Fruit fly (Drosophila melanogaster) whole organism, embryonic: ENCODE measurements around the gene Plod.

ENCODE experiments used
- ATbp ChIP-seq: fragments of 200-800 bp; sonication (Bioruptor generic); optimal IDR thresholded peaks from 2 replicates; lab custom pipeline; 2017; ENCODE audit warnings: missing biosample characterization, mild to moderate bottlenecking, missing genetic modification characterization, missing genetic modification reagents
- Atf-2 ChIP-seq: fragments of 200-800 bp; sonication (Bioruptor generic); optimal IDR thresholded peaks from 2 replicates; lab custom pipeline; 2016; ENCODE audit warnings: missing biosample characterization, missing genetic modification characterization
- BtbVII ChIP-seq: fragments of 200-800 bp; sonication (Bioruptor generic); optimal IDR thresholded peaks from 3 replicates; lab custom pipeline; 2017; ENCODE audit warnings: missing biosample characterization, mild to moderate bottlenecking, missing genetic modification characterization
- CG10274 ChIP-seq: fragments of 200-800 bp; sonication (Bioruptor generic); optimal IDR thresholded peaks from 3 replicates; lab custom pipeline; 2017; ENCODE audit warnings: missing biosample characterization, mild to moderate bottlenecking, missing genetic modification characterization
- CG10366 ChIP-seq: fragments of 200-800 bp; sonication (Bioruptor generic); IDR thresholded peaks from 2 replicates; pipeline ENCODE4 v1.3.6; 2022; ENCODE audit warnings: missing biosample characterization, missing genetic modification characterization
- CG11247 ChIP-seq: fragments of 200-800 bp; sonication (Bioruptor generic); IDR thresholded peaks from 2 replicates; pipeline ENCODE4 v1.3.6; 2022; ENCODE audit warnings: missing biosample characterization, missing genetic modification characterization
- CG13894 ChIP-seq: fragments of 200-800 bp; sonication (Bioruptor generic); optimal IDR thresholded peaks from 3 replicates; lab custom pipeline; 2018; ENCODE audit warnings: missing biosample characterization, mild to moderate bottlenecking, missing genetic modification characterization, moderate library complexity
- CG14014 ChIP-seq: fragments of 200-800 bp; sonication (Bioruptor generic); IDR thresholded peaks from 2 replicates; pipeline ENCODE4 v1.3.6; 2022; ENCODE audit warnings: missing biosample characterization, missing genetic modification characterization
- CG14050 ChIP-seq: fragments of 200-800 bp; sonication (Bioruptor generic); IDR thresholded peaks from 3 replicates; pipeline ENCODE4 v1.3.6; 2022; ENCODE audit warnings: missing biosample characterization, missing genetic modification characterization
- CG15011 ChIP-seq: fragments of 200-800 bp; sonication (Bioruptor generic); optimal IDR thresholded peaks from 3 replicates; lab custom pipeline; 2018; ENCODE audit warnings: missing biosample characterization, mild to moderate bottlenecking, missing genetic modification characterization
- CG1602 ChIP-seq: fragments of 200-800 bp; sonication (Bioruptor generic); optimal IDR thresholded peaks from 3 replicates; lab custom pipeline; 2016; ENCODE audit warnings: missing biosample characterization, missing genetic modification characterization
- CG16813 ChIP-seq: fragments of 200-800 bp; sonication (Bioruptor generic); IDR thresholded peaks from 3 replicates; pipeline ENCODE4 v1.3.6; 2022; ENCODE audit warnings: missing biosample characterization, missing genetic modification characterization; ENCODE audit not compliant: partially characterized antibody
- CG2120 ChIP-seq: fragments of 200-800 bp; sonication (Bioruptor generic); optimal IDR thresholded peaks from 3 replicates; lab custom pipeline; 2016; ENCODE audit warnings: missing biosample characterization, missing genetic modification characterization
- CG2712 ChIP-seq: fragments of 200-800 bp; optimal IDR thresholded peaks from 3 replicates; lab custom pipeline; 2019; ENCODE audit warnings: missing biosample characterization, mild to moderate bottlenecking, missing genetic modification characterization, moderate library complexity
- CG4730 ChIP-seq: fragments of 200-800 bp; sonication (Bioruptor generic); IDR thresholded peaks from 2 replicates; pipeline ENCODE4 v1.3.6; 2022; ENCODE audit warnings: missing biosample characterization, missing genetic modification characterization
- CG4820 ChIP-seq: fragments of 200-800 bp; sonication (Bioruptor generic); optimal IDR thresholded peaks from 3 replicates; lab custom pipeline; 2016; ENCODE audit warnings: missing biosample characterization, missing genetic modification characterization
- CG6175 ChIP-seq: fragments of 200-800 bp; sonication (Bioruptor generic); IDR thresholded peaks from 3 replicates; pipeline ENCODE4 v1.3.6; 2022; ENCODE audit warnings: missing biosample characterization, missing genetic modification characterization
- Chrac-16 ChIP-seq: fragments of 200-800 bp; sonication (Bioruptor generic); optimal IDR thresholded peaks from 3 replicates; lab custom pipeline; 2016; ENCODE audit warnings: missing biosample characterization, missing genetic modification characterization
- CkIIα-i1 ChIP-seq: fragments of 200-800 bp; sonication (Bioruptor generic); IDR thresholded peaks from 2 replicates; pipeline ENCODE4 v1.3.6; 2022; ENCODE audit warnings: missing biosample characterization, missing genetic modification characterization
- D19A ChIP-seq: fragments of 200-800 bp; optimal IDR thresholded peaks from 3 replicates; lab custom pipeline; 2019; ENCODE audit warnings: missing biosample characterization, mild to moderate bottlenecking, missing genetic modification characterization, moderate library complexity
- Eip74EF ChIP-seq, 2 experiments: fragments of 200-800 bp in 1 of 2; fragments of >200 bp in 1 of 2; sonication (Bioruptor generic) in 1 of 2; optimal IDR thresholded peaks; 2 replicates each; lab custom pipeline; 2017 to 2019; ENCODE audit warnings: missing biosample characterization in 2 of 2, missing genetic modification characterization in 2 of 2, mild to moderate bottlenecking in 1 of 2, moderate library complexity in 1 of 2
- Elba2 ChIP-seq: fragments of 200-800 bp; sonication (Bioruptor generic); optimal IDR thresholded peaks from 3 replicates; lab custom pipeline; 2016; ENCODE audit warnings: missing biosample characterization, missing genetic modification characterization
- Mrtf ChIP-seq: fragments of 200-800 bp; sonication (Bioruptor generic); IDR thresholded peaks from 3 replicates; pipeline ENCODE4 v1.3.6; 2022; ENCODE audit warnings: missing biosample characterization, missing genetic modification characterization
- Oli ChIP-seq: fragments of 200-800 bp; sonication (Bioruptor generic); optimal IDR thresholded peaks from 2 replicates; lab custom pipeline; 2018; ENCODE audit warnings: missing biosample characterization, mild to moderate bottlenecking, missing genetic modification characterization, moderate library complexity
- Poxn ChIP-seq: fragments of 200-800 bp; sonication (Bioruptor generic); IDR thresholded peaks from 2 replicates; pipeline ENCODE4 v1.3.6; 2022; ENCODE audit warnings: missing biosample characterization, missing genetic modification characterization
- Sin3A ChIP-seq: fragments of >200 bp; optimal IDR thresholded peaks from 2 replicates; lab custom pipeline; 2018
- Sox100B ChIP-seq: fragments of 200-800 bp; sonication (Bioruptor generic); optimal IDR thresholded peaks from 3 replicates; lab custom pipeline; 2018; ENCODE audit warnings: missing biosample characterization, mild to moderate bottlenecking, missing genetic modification characterization
- abd-A ChIP-seq: fragments of 200-800 bp; sonication (Bioruptor generic); optimal IDR thresholded peaks from 3 replicates; lab custom pipeline; 2019; ENCODE audit warnings: missing biosample characterization, mild to moderate bottlenecking, missing genetic modification characterization, moderate library complexity
- ac ChIP-seq: fragments of 200-800 bp; sonication (Bioruptor generic); optimal IDR thresholded peaks from 3 replicates; lab custom pipeline; 2017; ENCODE audit warnings: missing biosample characterization, mild to moderate bottlenecking, missing genetic modification characterization
- bab2 ChIP-seq: fragments of 200-800 bp; sonication (Bioruptor generic); optimal IDR thresholded peaks from 2 replicates; lab custom pipeline; 2016; ENCODE audit warnings: missing biosample characterization, missing genetic modification characterization
- bigmax ChIP-seq: fragments of 200-800 bp; sonication (Bioruptor generic); optimal IDR thresholded peaks from 2 replicates; lab custom pipeline; 2018; ENCODE audit warnings: missing biosample characterization, mild to moderate bottlenecking, missing genetic modification characterization
- bowl ChIP-seq: fragments of 200-800 bp; sonication (Bioruptor generic); IDR thresholded peaks from 2 replicates; pipeline ENCODE4 v1.3.6; 2022; ENCODE audit warnings: missing biosample characterization, missing genetic modification characterization
- ci ChIP-seq: fragments of 200-800 bp; sonication (Bioruptor generic); IDR thresholded peaks from 3 replicates; pipeline ENCODE4 v1.3.6; 2022; ENCODE audit warnings: missing biosample characterization, missing genetic modification characterization
- crol ChIP-seq: fragments of 200-800 bp; sonication (Bioruptor generic); IDR thresholded peaks from 2 replicates; pipeline ENCODE4 v1.3.6; 2022; ENCODE audit warnings: missing biosample characterization, missing genetic modification characterization
- dpn ChIP-seq, 2 experiments: fragments of 200-800 bp; sonication (Bioruptor generic); optimal IDR thresholded peaks; 3 replicates each; lab custom pipeline; 2016; ENCODE audit warnings: missing biosample characterization in 2 of 2, missing genetic modification characterization in 2 of 2
- gsb-n ChIP-seq: fragments of 200-800 bp; sonication (Bioruptor generic); optimal IDR thresholded peaks from 3 replicates; lab custom pipeline; 2018; ENCODE audit warnings: missing biosample characterization, mild to moderate bottlenecking, missing genetic modification characterization
- insv ChIP-seq, 2 experiments: fragments of 200-800 bp; sonication (Bioruptor generic); optimal IDR thresholded peaks; 3 replicates each; lab custom pipeline; 2016 to 2018; ENCODE audit warnings: missing biosample characterization in 2 of 2, missing genetic modification characterization in 2 of 2
- kah ChIP-seq: fragments of 200-800 bp; sonication (Bioruptor generic); optimal IDR thresholded peaks from 2 replicates; lab custom pipeline; 2018; ENCODE audit warnings: missing biosample characterization, mild to moderate bottlenecking, missing genetic modification characterization
- lola ChIP-seq, 3 experiments: fragments of >200 bp in 2 of 3; fragments of 200-800 bp in 1 of 3; sonication (Bioruptor generic) in 1 of 3; optimal IDR thresholded peaks; 2 replicates each; lab custom pipeline; 2017 to 2019; ENCODE audit warnings: missing biosample characterization in 3 of 3, missing genetic modification characterization in 3 of 3, mild to moderate bottlenecking in 1 of 3, moderate library complexity in 1 of 3
- nom ChIP-seq: fragments of 200-800 bp; sonication (Bioruptor generic); optimal IDR thresholded peaks from 2 replicates; lab custom pipeline; 2017; ENCODE audit warnings: missing biosample characterization, missing genetic modification characterization, mild to moderate bottlenecking, moderate library complexity, missing genetic modification reagents
- pb ChIP-seq: fragments of 200-800 bp; sonication (Bioruptor generic); optimal IDR thresholded peaks from 3 replicates; lab custom pipeline; 2016; ENCODE audit warnings: missing biosample characterization, missing genetic modification characterization
- pita ChIP-seq: fragments of 200-800 bp; sonication (Bioruptor generic); optimal IDR thresholded peaks from 2 replicates; lab custom pipeline; 2017; ENCODE audit warnings: missing biosample characterization, mild to moderate bottlenecking, missing genetic modification characterization
- pum ChIP-seq: fragments of 200-800 bp; sonication (Bioruptor generic); optimal IDR thresholded peaks from 2 replicates; lab custom pipeline; 2016; ENCODE audit warnings: missing biosample characterization, missing genetic modification characterization
- repo ChIP-seq: fragments of 200-800 bp; sonication (Bioruptor generic); optimal IDR thresholded peaks from 2 replicates; lab custom pipeline; 2016; ENCODE audit warnings: missing biosample characterization, missing genetic modification characterization
- sd ChIP-seq: fragments of 200-800 bp; sonication (Bioruptor generic); optimal IDR thresholded peaks from 3 replicates; lab custom pipeline; 2018; ENCODE audit warnings: missing biosample characterization, mild to moderate bottlenecking, missing genetic modification characterization, moderate library complexity
- sens-2 ChIP-seq: fragments of 200-800 bp; sonication (Bioruptor generic); IDR thresholded peaks from 2 replicates; pipeline ENCODE4 v1.3.6; 2022; ENCODE audit warnings: missing biosample characterization, missing genetic modification characterization
- sim ChIP-seq: fragments of 200-800 bp; sonication (Bioruptor generic); IDR thresholded peaks from 2 replicates; pipeline ENCODE4 v1.3.6; 2022; ENCODE audit warnings: missing biosample characterization, missing genetic modification characterization
- sug ChIP-seq: fragments of 200-800 bp; optimal IDR thresholded peaks from 2 replicates; lab custom pipeline; 2019; ENCODE audit warnings: missing biosample characterization, mild to moderate bottlenecking, missing genetic modification characterization, moderate library complexity
- tap ChIP-seq: fragments of 200-800 bp; optimal IDR thresholded peaks from 3 replicates; lab custom pipeline; 2019; ENCODE audit warnings: missing biosample characterization, mild to moderate bottlenecking, missing genetic modification characterization, moderate library complexity
- tll ChIP-seq, 2 experiments: fragments of 200-800 bp in 1 of 2; fragments of >200 bp in 1 of 2; sonication (Bioruptor generic) in 1 of 2; optimal IDR thresholded peaks; 2 replicates each; lab custom pipeline; 2017 to 2019; ENCODE audit warnings: missing biosample characterization in 2 of 2, missing genetic modification characterization in 2 of 2, mild to moderate bottlenecking in 1 of 2, moderate library complexity in 1 of 2
- ttk ChIP-seq: fragments of 200-800 bp; sonication (Bioruptor generic); IDR thresholded peaks from 2 replicates; pipeline ENCODE4 v2.1.2; 2022; ENCODE audit warnings: missing biosample characterization, missing genetic modification characterization
- zen2 ChIP-seq: fragments of 200-800 bp; sonication (Bioruptor generic); IDR thresholded peaks from 3 replicates; pipeline ENCODE4 v1.3.6; 2022; ENCODE audit warnings: missing biosample characterization, missing genetic modification characterization; ENCODE audit not compliant: partially characterized antibody

Gene Plod

DNA sequence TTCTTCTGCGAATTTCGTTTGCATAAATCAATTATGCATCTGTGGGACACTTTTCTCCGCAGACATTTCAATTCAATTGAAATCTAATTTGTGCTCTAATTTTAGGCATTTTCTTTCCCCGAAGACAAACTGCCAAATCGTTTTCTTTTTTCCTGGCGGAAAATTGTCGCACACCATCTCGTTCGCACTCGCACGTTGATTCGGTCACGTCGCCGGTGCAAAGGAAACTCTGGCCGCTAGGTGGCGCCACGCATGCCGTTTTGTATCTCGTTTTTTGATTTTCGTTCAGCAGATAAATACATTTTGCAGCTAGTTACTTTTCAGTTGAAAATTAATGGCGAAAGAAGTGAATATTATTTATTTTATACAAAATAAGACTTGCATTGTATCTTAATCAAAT lies 42.5 kb upstream of the Plod start (continued):
- TF ChIP-seq ci (peak; percentile 83), tap (tag; lab: Kevin White, UChicago) (no peak), Sox100B (GFP tag; lab: Kevin White, UChicago) (no peak), pum (no peak), BtbVII (GFP tag; lab: Kevin White, UChicago) (no peak), CG16813 (GFP tag; lab: Robert Waterston, UW) (no peak), sd (tag; lab: Kevin White, UChicago) (no peak), crol (no peak), bigmax (GFP tag; lab: Kevin White, UChicago) (no peak), CG10366 (GFP tag; lab: Robert Waterston, UW) (no peak), Chrac-16 (GFP tag; lab: Kevin White, UChicago) (no peak), CG2712 (tag; lab: Kevin White, UChicago) (no peak), CG2120 (GFP tag; lab: Kevin White, UChicago) (no peak), Atf-2 (no peak), ac (no peak), insv (GFP tag; optimal IDR thresholded peaks at IDR 0.05; lab: Kevin White, UChicago) (no peak), dpn (GFP tag; optimal IDR thresholded peaks at IDR 0.05; lab: Kevin White, UChicago) (peak in 1 of 2 experiments; percentile 7), zen2 (GFP tag; lab: Robert Waterston, UW) (no peak), Poxn (GFP tag; lab: Robert Waterston, UW) (no peak), tll (GFP tag; optimal IDR thresholded peaks at IDR 0.05; lab: Kevin White, UChicago) (no peak), Mrtf (GFP tag; lab: Robert Waterston, UW) (no peak), nom (no peak), bowl (GFP tag; lab: Robert Waterston, UW) (no peak), Sin3A (no peak), sug (tag; lab: Kevin White, UChicago) (peak; percentile 44), CG1602 (no peak), CG6175 (GFP tag; lab: Robert Waterston, UW) (0 out of 3 replicates have a peak, but pooled peaks have one; percentile 17), CG4730 (GFP tag; lab: Robert Waterston, UW) (no peak), CkIIα-i1 (GFP tag; lab: Robert Waterston, UW) (no peak), Elba2 (GFP tag; lab: Kevin White, UChicago) (no peak), repo (GFP tag; lab: Kevin White, UChicago) (no peak), sim (GFP tag; lab: Robert Waterston, UW) (no peak; the same call in 1 of the 2 replicates), D19A (peak; percentile 35), ATbp (GFP tag; lab: Kevin White, UChicago) (no peak), CG4820 (GFP tag; lab: Kevin White, UChicago) (no peak), CG15011 (GFP tag; lab: Kevin White, UChicago) (no peak), CG11247 (GFP tag; lab: Robert Waterston, UW) (no peak), CG10274 (GFP tag; lab: Kevin White, UChicago) (no peak), abd-A (tag; lab: Kevin White, UChicago) (peak; percentile 24), CG13894 (tag; lab: Kevin White, UChicago) (peak; percentile 22), CG14014 (GFP tag; lab: Robert Waterston, UW) (peak; percentile 35; the same call in 1 of the 2 replicates), kah (GFP tag; lab: Kevin White, UChicago) (no peak), gsb-n (tag; lab: Kevin White, UChicago) (no peak), pb (no peak), sens-2 (GFP tag; lab: Robert Waterston, UW) (no peak), ttk (GFP tag; lab: Robert Waterston, UW) (no peak), lola (GFP tag; optimal IDR thresholded peaks at IDR 0.05; lab: Kevin White, UChicago) (no peak), Eip74EF (GFP tag; optimal IDR thresholded peaks at IDR 0.05; lab: Kevin White, UChicago) (no peak), CG14050 (GFP tag; lab: Robert Waterston, UW) (no peak), pita (GFP tag; lab: Kevin White, UChicago) (no peak), bab2 (GFP tag; lab: Kevin White, UChicago) (no peak), Oli (peak; percentile 24)
